Worm (Caenorhabditis elegans): ENCODE results near the gene F54D5.4.

Gene F54D5.4

DNA sequence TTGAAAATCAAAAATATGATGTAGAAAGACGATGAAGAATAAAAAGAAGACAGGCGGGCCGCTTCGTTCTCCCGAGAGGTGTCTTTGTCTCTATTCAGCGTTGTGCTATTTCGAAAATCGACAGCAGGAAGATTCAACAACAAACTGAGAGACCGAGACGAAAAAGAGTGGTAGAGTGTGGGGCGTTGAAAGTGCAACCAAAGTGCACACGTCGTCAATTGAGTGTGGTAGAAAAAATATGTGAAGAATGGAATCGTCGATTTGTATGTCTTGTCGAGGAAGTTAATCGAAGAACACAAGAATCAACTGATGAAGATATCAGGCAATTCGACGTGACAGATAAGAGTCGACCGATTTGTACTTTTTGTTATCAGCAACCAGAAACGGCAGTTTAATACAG lies 49.6 kb downstream of the F54D5.4 start (continued):
- TF ChIP-seq ceh-62 (tag; optimal IDR thresholded peaks at IDR 0.05) (no peak), nhr-237 (tag; optimal IDR thresholded peaks at IDR 0.05) (no peak), ctbp-1 (GFP tag; IDR thresholded peaks at IDR 0.05) (no peak), egl-43 (GFP tag; IDR thresholded peaks at IDR 0.05) (no peak), pha-4 (GFP tag; IDR thresholded peaks at IDR 0.05) (no peak), pha-4 (tag; optimal IDR thresholded peaks at IDR 0.05) (peak; percentile 57), ces-1 (GFP tag; optimal IDR thresholded peaks at IDR 0.05) (no peak), snpc-4 (tag; optimal IDR thresholded peaks at IDR 0.05) (no peak), duxl-1 (tag; optimal IDR thresholded peaks at IDR 0.05; ENCODE audit: poor library complexity) (no peak), vab-7 (GFP tag; IDR thresholded peaks at IDR 0.05) (no peak), zip-11 (GFP tag; IDR thresholded peaks at IDR 0.05) (no peak), unc-39 (tag; optimal IDR thresholded peaks at IDR 0.05) (no peak), unc-62 (GFP tag; optimal IDR thresholded peaks at IDR 0.05 in 1 of 2) (peak in 1 of 2 experiments; percentile 57), unc-62 (tag; optimal IDR thresholded peaks at IDR 0.05) (peak; percentile 28), mxl-3 (GFP tag; optimal IDR thresholded peaks at IDR 0.05) (peak; percentile 29), nhr-10 (tag; optimal IDR thresholded peaks at IDR 0.05) (peak; percentile 78), ama-1 (optimal IDR thresholded peaks at IDR 0.05) (peak; percentile 72), nhr-102 (tag; optimal IDR thresholded peaks at IDR 0.05) (no peak), ztf-7 (tag; optimal IDR thresholded peaks at IDR 0.05) (no peak), F26F4.8 (GFP tag; conservative IDR thresholded peaks at IDR 0.05) (no peak), zfp-2 (tag; optimal IDR thresholded peaks at IDR 0.05) (no peak), Y75B8A.6 (GFP tag; IDR thresholded peaks at IDR 0.05) (no peak), tra-1 (GFP tag; IDR thresholded peaks at IDR 0.05) (peak; percentile 55; the same call in 1 of the 2 replicates), nhr-28 (tag; optimal IDR thresholded peaks at IDR 0.05) (peak; percentile 94), nhr-111 (GFP tag; optimal IDR thresholded peaks at IDR 0.05) (no peak), dpl-1 (GFP tag; optimal IDR thresholded peaks at IDR 0.05) (peak; percentile 29), ztf-11 (tag; optimal IDR thresholded peaks at IDR 0.05) (no peak), nhr-6 (tag; optimal IDR thresholded peaks at IDR 0.05) (peak; percentile 45), aha-1 (tag) (no peak), spr-3 (GFP tag; optimal IDR thresholded peaks at IDR 0.05) (no peak), ceh-44 (GFP tag; IDR thresholded peaks at IDR 0.05) (no peak), F10B5.3 (tag; optimal IDR thresholded peaks at IDR 0.05) (no peak), mdt-29 (GFP tag; IDR thresholded peaks at IDR 0.05) (no peak), hlh-30 (tag; optimal IDR thresholded peaks at IDR 0.05; ENCODE audit: insufficient read depth) (peak; percentile 67), set-16 (GFP tag; IDR thresholded peaks at IDR 0.05) (no peak), zip-2 (tag; optimal IDR thresholded peaks at IDR 0.05) (no peak), daf-19 (GFP tag; conservative IDR thresholded peaks at IDR 0.05) (no peak), pqm-1 (tag; optimal IDR thresholded peaks at IDR 0.05) (peak; percentile 87), dmd-8 (GFP tag; IDR thresholded peaks at IDR 0.05) (no peak), rbr-2 (tag; optimal IDR thresholded peaks at IDR 0.05) (no peak), nhr-77 (tag; optimal IDR thresholded peaks at IDR 0.05) (peak; percentile 45), Y105C5A.15 (GFP tag; IDR thresholded peaks at IDR 0.05) (no peak), lim-7 (GFP tag; IDR thresholded peaks at IDR 0.05) (no peak), ceh-20 (GFP tag; IDR thresholded peaks at IDR 0.05) (no peak), jun-1 (tag; optimal IDR thresholded peaks at IDR 0.05) (peak; percentile 20), hmg-1.1 (GFP tag; IDR thresholded peaks at IDR 0.05) (no peak), D1046.2 (GFP tag; IDR thresholded peaks at IDR 0.05) (no peak), cey-2 (tag; optimal IDR thresholded peaks at IDR 0.05; ENCODE audit: borderline replicate concordance, insufficient read depth) (no peak), snpc-1.2 (GFP tag; IDR thresholded peaks at IDR 0.05) (no peak), mep-1 (tag; optimal IDR thresholded peaks at IDR 0.05) (peak; percentile 72), egl-27 (tag; optimal IDR thresholded peaks at IDR 0.05) (no peak), spr-1 (tag; optimal IDR thresholded peaks at IDR 0.05) (no peak), gei-8 (GFP tag; optimal IDR thresholded peaks at IDR 0.05) (no peak), ceh-32 (tag; optimal IDR thresholded peaks at IDR 0.05; ENCODE audit: poor library complexity) (no peak)
